Fruit fly (Drosophila melanogaster) whole organism, embryonic: Measurements from ENCODE around the gene Pak.
A peak's percentile ranks its signal among the peaks of the same experiment; 100 is the strongest.

Experiments used
- BEAF-32 ChIP-seq: fragments of 200-800 bp; sonication (Bioruptor generic); optimal IDR thresholded peaks from 3 replicates; lab custom pipeline; 2017; ENCODE audit warnings: missing biosample characterization, missing genetic modification characterization, mild to moderate bottlenecking, moderate library complexity, missing genetic modification reagents
- CG10147 ChIP-seq: fragments of 200-800 bp; sonication (Bioruptor generic); optimal IDR thresholded peaks from 2 replicates; lab custom pipeline; 2019; ENCODE audit warnings: missing biosample characterization, mild to moderate bottlenecking, missing genetic modification characterization, moderate library complexity
- CG12071 ChIP-seq: fragments of 200-800 bp; sonication (Bioruptor generic); optimal IDR thresholded peaks from 3 replicates; lab custom pipeline; 2018; ENCODE audit warnings: missing biosample characterization, mild to moderate bottlenecking, missing genetic modification characterization
- CG12219 ChIP-seq: fragments of 200-800 bp; sonication (Bioruptor generic); optimal IDR thresholded peaks from 3 replicates; lab custom pipeline; 2018; ENCODE audit warnings: missing biosample characterization, mild to moderate bottlenecking, missing genetic modification characterization
- CG1233 ChIP-seq: fragments of 200-800 bp; sonication (Bioruptor generic); optimal IDR thresholded peaks from 4 replicates; lab custom pipeline; 2018; ENCODE audit warnings: missing biosample characterization, mild to moderate bottlenecking, missing genetic modification characterization
- CG15514 ChIP-seq: fragments of 200-800 bp; sonication (Bioruptor generic); optimal IDR thresholded peaks from 3 replicates; lab custom pipeline; 2017; ENCODE audit warnings: missing biosample characterization, missing genetic modification characterization, mild to moderate bottlenecking, moderate library complexity, missing genetic modification reagents
- CG15601 ChIP-seq: fragments of 200-800 bp; sonication (Bioruptor generic); optimal IDR thresholded peaks from 3 replicates; lab custom pipeline; 2019; ENCODE audit warnings: missing biosample characterization, mild to moderate bottlenecking, missing genetic modification characterization, moderate library complexity
- CG17186 ChIP-seq: fragments of 200-800 bp; sonication (Bioruptor generic); optimal IDR thresholded peaks from 3 replicates; lab custom pipeline; 2017; ENCODE audit warnings: missing biosample characterization, missing genetic modification reagents, missing genetic modification characterization
- CG17328 ChIP-seq: fragments of 200-800 bp; sonication (Bioruptor generic); IDR thresholded peaks from 2 replicates; pipeline ENCODE4 v1.3.6; 2022; ENCODE audit warnings: missing biosample characterization, missing genetic modification characterization
- CG2120 ChIP-seq: fragments of 200-800 bp; sonication (Bioruptor generic); optimal IDR thresholded peaks from 3 replicates; lab custom pipeline; 2016; ENCODE audit warnings: missing biosample characterization, missing genetic modification characterization
- CG33557 ChIP-seq: fragments of 200-800 bp; sonication (Bioruptor generic); optimal IDR thresholded peaks from 2 replicates; lab custom pipeline; 2019; ENCODE audit warnings: missing biosample characterization, mild to moderate bottlenecking, missing genetic modification characterization, moderate library complexity
- CG3407 ChIP-seq: fragments of 200-800 bp; sonication (Bioruptor generic); optimal IDR thresholded peaks from 2 replicates; lab custom pipeline; 2018; ENCODE audit warnings: missing biosample characterization, mild to moderate bottlenecking, missing genetic modification characterization
- CG4328 ChIP-seq: fragments of 200-800 bp; sonication (Bioruptor generic); optimal IDR thresholded peaks from 3 replicates; lab custom pipeline; 2017; ENCODE audit warnings: missing biosample characterization, missing genetic modification reagents, missing genetic modification characterization
- CG4360 ChIP-seq: fragments of 200-800 bp; sonication (Bioruptor generic); IDR thresholded peaks from 2 replicates; pipeline ENCODE4 v1.3.6; 2022; ENCODE audit warnings: missing biosample characterization, missing genetic modification characterization
- CG4820 ChIP-seq: fragments of 200-800 bp; sonication (Bioruptor generic); optimal IDR thresholded peaks from 3 replicates; lab custom pipeline; 2016; ENCODE audit warnings: missing biosample characterization, missing genetic modification characterization
- CG6689 ChIP-seq: fragments of 200-800 bp; sonication (Bioruptor generic); IDR thresholded peaks from 2 replicates; pipeline ENCODE4 v1.3.6; 2022; ENCODE audit warnings: missing biosample characterization, missing genetic modification characterization
- CG7786 ChIP-seq: fragments of 200-800 bp; sonication (Bioruptor generic); optimal IDR thresholded peaks from 2 replicates; lab custom pipeline; 2016; ENCODE audit warnings: missing biosample characterization, missing genetic modification characterization
- CG8359 ChIP-seq: fragments of 200-800 bp; sonication (Bioruptor generic); optimal IDR thresholded peaks from 2 replicates; lab custom pipeline; 2017; ENCODE audit warnings: missing biosample characterization, mild to moderate bottlenecking, missing genetic modification characterization, borderline replicate concordance
- CG9876 ChIP-seq: fragments of 200-800 bp; sonication (Bioruptor generic); optimal IDR thresholded peaks from 2 replicates; lab custom pipeline; 2016; ENCODE audit warnings: missing biosample characterization, missing genetic modification characterization
- CoRest ChIP-seq: fragments of 200-800 bp; sonication (Bioruptor generic); optimal IDR thresholded peaks from 3 replicates; lab custom pipeline; 2018; ENCODE audit warnings: missing biosample characterization, mild to moderate bottlenecking, missing genetic modification characterization, moderate library complexity
- D ChIP-seq, 2 experiments: fragments of 200-800 bp in 1 of 2; fragments of >200 bp in 1 of 2; sonication (Bioruptor generic) in 1 of 2; optimal IDR thresholded peaks; 2 replicates in 1 of 2; 3 replicates in 1 of 2; lab custom pipeline; 2017; ENCODE audit warnings: mild to moderate bottlenecking in 1 of 2, missing biosample characterization in 1 of 2, missing genetic modification characterization in 1 of 2, missing genetic modification reagents in 1 of 2
- D19A ChIP-seq: fragments of 200-800 bp; optimal IDR thresholded peaks from 3 replicates; lab custom pipeline; 2019; ENCODE audit warnings: missing biosample characterization, mild to moderate bottlenecking, missing genetic modification characterization, moderate library complexity
- D19B ChIP-seq: fragments of 200-800 bp; sonication (Bioruptor generic); optimal IDR thresholded peaks from 2 replicates; lab custom pipeline; 2017; ENCODE audit warnings: missing biosample characterization, mild to moderate bottlenecking, missing genetic modification characterization
- H2.0 ChIP-seq: fragments of 200-800 bp; sonication (Bioruptor generic); IDR thresholded peaks from 2 replicates; pipeline ENCODE4 v1.3.6; 2022; ENCODE audit warnings: missing biosample characterization, missing genetic modification characterization
- HLH3B ChIP-seq: fragments of 200-800 bp; sonication (Bioruptor generic); IDR thresholded peaks from 2 replicates; pipeline ENCODE4 v1.3.6; 2022; ENCODE audit warnings: missing biosample characterization, missing genetic modification characterization
- HmgD ChIP-seq: fragments of 200-800 bp; sonication (Bioruptor generic); optimal IDR thresholded peaks from 3 replicates; lab custom pipeline; 2016; ENCODE audit warnings: missing biosample characterization, missing genetic modification characterization
- Hmx ChIP-seq: fragments of 200-800 bp; sonication (Bioruptor generic); optimal IDR thresholded peaks from 2 replicates; lab custom pipeline; 2016; ENCODE audit warnings: missing biosample characterization, missing genetic modification characterization
- Hr3 ChIP-seq: fragments of 200-800 bp; sonication (Bioruptor generic); optimal IDR thresholded peaks from 3 replicates; lab custom pipeline; 2016; ENCODE audit warnings: missing biosample characterization, missing genetic modification characterization
- Hsf ChIP-seq: fragments of 200-800 bp; sonication (Bioruptor generic); optimal IDR thresholded peaks from 3 replicates; lab custom pipeline; 2016; ENCODE audit warnings: missing biosample characterization, missing genetic modification characterization
- Myb ChIP-seq: fragments of 200-800 bp; sonication (Bioruptor generic); optimal IDR thresholded peaks from 2 replicates; lab custom pipeline; 2016; ENCODE audit warnings: missing biosample characterization, missing genetic modification characterization
- Poxn ChIP-seq: fragments of 200-800 bp; sonication (Bioruptor generic); IDR thresholded peaks from 2 replicates; pipeline ENCODE4 v1.3.6; 2022; ENCODE audit warnings: missing biosample characterization, missing genetic modification characterization
- Sox100B ChIP-seq: fragments of 200-800 bp; sonication (Bioruptor generic); optimal IDR thresholded peaks from 3 replicates; lab custom pipeline; 2018; ENCODE audit warnings: missing biosample characterization, mild to moderate bottlenecking, missing genetic modification characterization
- Sry-δ ChIP-seq: fragments of 200-800 bp; sonication (Bioruptor generic); optimal IDR thresholded peaks from 2 replicates; lab custom pipeline; 2016; ENCODE audit warnings: missing biosample characterization, missing genetic modification characterization
- al ChIP-seq: fragments of 200-800 bp; sonication (Bioruptor generic); IDR thresholded peaks from 2 replicates; pipeline ENCODE4 v1.3.6; 2022; ENCODE audit warnings: missing biosample characterization, missing genetic modification characterization
- croc ChIP-seq: fragments of 200-800 bp; sonication (Bioruptor generic); conservative IDR thresholded peaks from 3 replicates; pipeline ENCODE4 v1.3.6; 2022; ENCODE audit warnings: missing biosample characterization, missing genetic modification characterization
- cwo ChIP-seq: fragments of 200-800 bp; sonication (Bioruptor generic); optimal IDR thresholded peaks from 3 replicates; lab custom pipeline; 2017; ENCODE audit warnings: missing biosample characterization, missing genetic modification characterization, mild to moderate bottlenecking, moderate library complexity, missing genetic modification reagents
- ewg ChIP-seq: fragments of 200-800 bp; sonication (Bioruptor generic); optimal IDR thresholded peaks from 3 replicates; lab custom pipeline; 2017; ENCODE audit warnings: mild to moderate bottlenecking, missing biosample characterization, missing genetic modification reagents, missing genetic modification characterization
- gce ChIP-seq: fragments of 200-800 bp; sonication (Bioruptor generic); IDR thresholded peaks from 3 replicates; pipeline ENCODE4 v1.3.6; 2022; ENCODE audit warnings: missing biosample characterization, missing genetic modification characterization
- grau ChIP-seq: fragments of 200-800 bp; optimal IDR thresholded peaks from 3 replicates; lab custom pipeline; 2019; ENCODE audit warnings: missing biosample characterization, mild to moderate bottlenecking, missing genetic modification characterization, moderate library complexity
- hb ChIP-seq: fragments of 200-800 bp; sonication (Bioruptor generic); IDR thresholded peaks from 3 replicates; pipeline ENCODE4 v1.3.6; 2022; ENCODE audit warnings: missing biosample characterization, missing genetic modification characterization; ENCODE audit not compliant: partially characterized antibody
- lola ChIP-seq, 3 experiments: fragments of >200 bp in 2 of 3; fragments of 200-800 bp in 1 of 3; sonication (Bioruptor generic) in 1 of 3; optimal IDR thresholded peaks; 2 replicates each; lab custom pipeline; 2017 to 2019; ENCODE audit warnings: missing biosample characterization in 3 of 3, missing genetic modification characterization in 3 of 3, mild to moderate bottlenecking in 1 of 3, moderate library complexity in 1 of 3
- mam ChIP-seq: fragments of 200-800 bp; sonication (Bioruptor generic); optimal IDR thresholded peaks from 3 replicates; lab custom pipeline; 2016; ENCODE audit warnings: missing biosample characterization, missing genetic modification characterization
- run ChIP-seq: fragments of 200-800 bp; sonication (Bioruptor generic); optimal IDR thresholded peaks from 3 replicates; lab custom pipeline; 2018; ENCODE audit warnings: missing biosample characterization, mild to moderate bottlenecking, missing genetic modification characterization
- schlank ChIP-seq: fragments of 200-800 bp; sonication (Bioruptor generic); optimal IDR thresholded peaks from 2 replicates; lab custom pipeline; 2018; ENCODE audit warnings: missing biosample characterization, mild to moderate bottlenecking, missing genetic modification characterization
- sd ChIP-seq: fragments of 200-800 bp; sonication (Bioruptor generic); optimal IDR thresholded peaks from 3 replicates; lab custom pipeline; 2018; ENCODE audit warnings: missing biosample characterization, mild to moderate bottlenecking, missing genetic modification characterization, moderate library complexity
- sisA ChIP-seq: fragments of 200-800 bp; sonication (Bioruptor generic); IDR thresholded peaks from 2 replicates; pipeline ENCODE4 v1.3.6; 2022; ENCODE audit warnings: missing biosample characterization, missing genetic modification characterization
- so ChIP-seq: fragments of 200-800 bp; sonication (Bioruptor generic); IDR thresholded peaks from 3 replicates; pipeline ENCODE4 v1.3.6; 2022; ENCODE audit warnings: missing biosample characterization, missing genetic modification characterization
- zfh1 ChIP-seq: fragments of 200-800 bp; sonication (Bioruptor generic); IDR thresholded peaks from 3 replicates; pipeline ENCODE4 v1.3.6; 2022; ENCODE audit warnings: missing biosample characterization, missing genetic modification characterization

Gene Pak

DNA sequence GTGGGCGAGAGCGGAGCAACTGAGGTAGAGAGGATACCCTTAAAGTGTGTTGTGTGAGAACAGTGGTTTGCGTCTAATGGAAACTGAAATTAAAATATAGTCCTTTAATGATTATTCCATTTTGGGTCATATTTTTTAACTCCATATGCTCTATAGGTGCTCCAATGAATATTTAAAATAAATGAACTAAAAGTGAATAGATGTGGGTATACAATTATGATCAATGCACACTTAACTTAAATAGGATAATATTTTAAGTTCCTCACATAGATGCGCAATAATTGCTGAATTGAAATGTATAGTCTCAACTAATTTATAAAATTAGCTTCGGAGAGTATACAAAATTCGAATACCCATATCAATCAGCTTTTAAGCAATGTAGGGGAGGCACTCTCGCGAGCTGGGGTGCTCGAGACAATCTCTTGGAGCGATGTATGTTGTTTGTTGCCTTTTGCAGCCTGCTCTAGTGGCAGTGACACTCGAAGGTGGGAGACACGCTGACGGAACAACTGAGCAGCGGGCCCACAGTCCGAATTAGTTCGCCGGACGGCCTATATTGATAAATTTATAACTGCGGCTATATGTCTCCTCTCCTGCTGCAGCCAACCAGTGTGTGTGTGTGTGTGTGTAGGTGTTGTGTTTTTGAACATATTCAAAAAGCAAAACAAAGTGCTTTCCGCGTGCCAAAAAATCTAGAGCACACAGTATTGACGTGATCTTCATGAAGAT, 3.1 kb downstream of the Pak start (continued):
- TF ChIP-seq CG3407 (GFP tag; lab: Kevin White, UChicago) (no peak), CG1233 (peak; percentile 73), grau (tag; lab: Kevin White, UChicago) (peak; percentile 85), H2.0 (GFP tag; lab: Robert Waterston, UW) (peak; percentile 46; the same call in 1 of the 2 replicates), BEAF-32 (GFP tag; lab: Kevin White, UChicago) (peak; percentile 50), Sry-δ (GFP tag; lab: Kevin White, UChicago) (peak; percentile 17), HLH3B (GFP tag; lab: Robert Waterston, UW) (peak; percentile 45; the same call in 1 of the 2 replicates), CG17186 (GFP tag; lab: Kevin White, UChicago) (peak; percentile 21), Hmx (GFP tag; lab: Kevin White, UChicago) (no peak), croc (GFP tag; lab: Robert Waterston, UW) (peak; percentile 44; the same call in 1 of the 3 replicates), al (GFP tag; lab: Robert Waterston, UW) (no peak; the same call in 1 of the 2 replicates), CG10147 (GFP tag; lab: Kevin White, UChicago) (no peak), Hr3 (GFP tag; lab: Kevin White, UChicago) (peak; percentile 77), CG4820 (GFP tag; lab: Kevin White, UChicago) (peak; percentile 68), lola (GFP tag; optimal IDR thresholded peaks at IDR 0.05; lab: Kevin White, UChicago) (peak in 1 of 3 experiments; percentile 81), CG6689 (GFP tag; lab: Robert Waterston, UW) (peak; percentile 84), gce (GFP tag; lab: Robert Waterston, UW) (no peak), CG17328 (peak; percentile 48), hb (no peak; the same call in 2 of the 3 replicates), CG12071 (GFP tag; lab: Kevin White, UChicago) (no peak), D19B (peak; percentile 66), D (optimal IDR thresholded peaks at IDR 0.05; lab: Kevin White, UChicago) (no peak), D (GFP tag; optimal IDR thresholded peaks at IDR 0.05; lab: Kevin White, UChicago) (peak; percentile 80), Hsf (GFP tag; lab: Kevin White, UChicago) (peak; percentile 82), D19A (tag; lab: Kevin White, UChicago) (peak; percentile 99), CG12219 (GFP tag; lab: Kevin White, UChicago) (peak; percentile 74), schlank (peak; percentile 15), ewg (peak; percentile 66), sd (tag; lab: Kevin White, UChicago) (no peak), CG15514 (GFP tag; lab: Kevin White, UChicago) (no peak), HmgD (peak; percentile 21), cwo (GFP tag; lab: Kevin White, UChicago) (peak; percentile 71), CG7786 (GFP tag; lab: Kevin White, UChicago) (peak; percentile 48), CG4360 (no peak), sisA (GFP tag; lab: Robert Waterston, UW) (peak; percentile 47; the same call in 1 of the 2 replicates), mam (GFP tag; lab: Kevin White, UChicago) (peak; percentile 62), Sox100B (GFP tag; lab: Kevin White, UChicago) (peak; percentile 92), CG4328 (GFP tag; lab: Kevin White, UChicago) (no peak), Poxn (no peak), CG2120 (GFP tag; lab: Kevin White, UChicago) (peak; percentile 81), CG8359 (GFP tag; lab: Kevin White, UChicago) (peak; percentile 40), CG33557 (GFP tag; lab: Kevin White, UChicago) (no peak), CG15601 (no peak), CG9876 (GFP tag; lab: Kevin White, UChicago) (no peak), Myb (GFP tag; lab: Kevin White, UChicago) (peak; percentile 35), run (tag; lab: Kevin White, UChicago) (no peak), zfh1 (GFP tag; lab: Robert Waterston, UW) (peak; percentile 52; the same call in 2 of the 3 replicates), CoRest (tag; lab: Kevin White, UChicago) (peak; percentile 90), so (GFP tag; lab: Robert Waterston, UW) (peak; percentile 62; the same call in 1 of the 3 replicates)
